Worm (Caenorhabditis elegans) whole organism, L1 larva: ENCODE results near the gene pek-1.
"Not testable (repeated sequence)": the region's sequence is repeated elsewhere in the genome, so short reads cannot be mapped to it uniquely, and the experiment has no call there.

ENCODE experiments used
- C04F5.9 ChIP-seq: sonication (generic microtip); optimal IDR thresholded peaks from 2 replicates; lab custom pipeline; 2016; ENCODE audit warnings: missing genetic modification characterization, missing compliant biosample characterization
- F16B12.6 ChIP-seq: fragments of 150-350 bp; optimal IDR thresholded peaks from 2 replicates; lab custom pipeline; 2014; ENCODE audit warnings: missing biosample characterization, missing genetic modification characterization
- Y116A8C.19 ChIP-seq: sonication (generic microtip); optimal IDR thresholded peaks from 2 replicates; lab custom pipeline; 2016; ENCODE audit warnings: missing compliant biosample characterization, missing genetic modification characterization, borderline replicate concordance
- alr-1 ChIP-seq: fragments of 200-800 bp; sonication (Bioruptor generic); optimal IDR thresholded peaks from 2 replicates; lab custom pipeline; 2018; ENCODE audit warnings: borderline replicate concordance, mild to moderate bottlenecking, missing genetic modification characterization, missing compliant biosample characterization
- blmp-1 ChIP-seq: fragments of 150-350 bp; optimal IDR thresholded peaks from 2 replicates; lab custom pipeline; 2014; ENCODE audit warnings: missing biosample characterization, missing genetic modification characterization
- ceh-82 ChIP-seq, 3 experiments: fragments of 150-350 bp in 1 of 3; sonication (generic microtip) in 2 of 3; optimal IDR thresholded peaks; 2 replicates each; lab custom pipeline; 2014 to 2017; ENCODE audit warnings: missing biosample characterization in 3 of 3, missing genetic modification characterization in 3 of 3
- ceh-88 ChIP-seq: fragments of 200-800 bp; sonication (Bioruptor generic); IDR thresholded peaks from 2 replicates; pipeline ENCODE4 v1.3.6; 2022; ENCODE audit warnings: missing genetic modification characterization, missing compliant biosample characterization
- ceh-90 ChIP-seq: sonication (generic microtip); optimal IDR thresholded peaks from 2 replicates; lab custom pipeline; 2016; ENCODE audit warnings: missing genetic modification characterization, missing compliant biosample characterization
- dsc-1 ChIP-seq: sonication (generic microtip); optimal IDR thresholded peaks from 2 replicates; lab custom pipeline; 2016; ENCODE audit warnings: mild to moderate bottlenecking, missing genetic modification characterization, missing compliant biosample characterization
- efl-1 ChIP-seq, 4 experiments: fragments of 150-350 bp; optimal IDR thresholded peaks in 3 of 4; peaks in 1 of 4; 1 replicate in 1 of 4; 2 replicates in 3 of 4; lab custom pipeline; 2014; ENCODE audit warnings: missing biosample characterization in 2 of 4, missing genetic modification characterization in 2 of 4, missing genetic modification reagents in 2 of 4
- efl-3 ChIP-seq: fragments of 200-800 bp; sonication (Bioruptor generic); optimal IDR thresholded peaks from 2 replicates; lab custom pipeline; 2018; ENCODE audit warnings: mild to moderate bottlenecking, missing genetic modification characterization, missing compliant biosample characterization
- egl-13 ChIP-seq: sonication (generic microtip); optimal IDR thresholded peaks from 2 replicates; lab custom pipeline; 2016; ENCODE audit warnings: missing genotype, missing genetic modification reagents, missing genetic modification characterization, missing compliant biosample characterization
- elt-2 ChIP-seq: sonication (generic microtip); optimal IDR thresholded peaks from 2 replicates; lab custom pipeline; 2016; ENCODE audit warnings: missing genetic modification characterization, mild to moderate bottlenecking, inconsistent platforms, missing compliant biosample characterization, missing genetic modification reagents
- fkh-8 ChIP-seq: sonication (generic microtip); optimal IDR thresholded peaks from 2 replicates; lab custom pipeline; 2016; ENCODE audit warnings: mild to moderate bottlenecking, missing genetic modification characterization, missing compliant biosample characterization
- fos-1 ChIP-seq: fragments of 150-350 bp; optimal IDR thresholded peaks from 2 replicates; lab custom pipeline; 2014; ENCODE audit warnings: missing biosample characterization, missing genetic modification characterization
- lin-13 ChIP-seq: fragments of 150-350 bp; optimal IDR thresholded peaks from 2 replicates; lab custom pipeline; 2014; ENCODE audit warnings: missing biosample characterization, missing genetic modification reagents, missing genetic modification characterization
- lin-15B ChIP-seq: fragments of 150-350 bp; sonication (generic microtip); optimal IDR thresholded peaks from 3 replicates; lab custom pipeline; 2014; ENCODE audit warnings: missing biosample characterization, missing genetic modification characterization
- mdl-1 ChIP-seq, 2 experiments: fragments of 150-350 bp; optimal IDR thresholded peaks; 2 replicates each; lab custom pipeline; 2014 to 2017; ENCODE audit warnings: missing biosample characterization in 2 of 2, missing genetic modification characterization in 2 of 2, inconsistent platforms in 1 of 2
- nhr-12 ChIP-seq: sonication (generic microtip); optimal IDR thresholded peaks from 2 replicates; lab custom pipeline; 2017; ENCODE audit warnings: missing biosample characterization, missing genetic modification characterization
- nhr-19 ChIP-seq: fragments of 200-800 bp; sonication (Bioruptor generic); conservative IDR thresholded peaks from 2 replicates; pipeline ENCODE4 v1.3.6; 2022; ENCODE audit warnings: missing genetic modification characterization, missing compliant biosample characterization
- nhr-28 ChIP-seq: fragments of 150-350 bp; optimal IDR thresholded peaks from 2 replicates; lab custom pipeline; 2014; ENCODE audit warnings: missing biosample characterization, missing genetic modification characterization
- nhr-76 ChIP-seq: sonication (generic microtip); optimal IDR thresholded peaks from 2 replicates; lab custom pipeline; 2017; ENCODE audit warnings: missing biosample characterization, missing genetic modification characterization
- nhr-77 ChIP-seq: fragments of 150-350 bp; optimal IDR thresholded peaks from 2 replicates; lab custom pipeline; 2014; ENCODE audit warnings: missing biosample characterization, missing genetic modification characterization
- pag-3 ChIP-seq: sonication (generic microtip); optimal IDR thresholded peaks from 2 replicates; lab custom pipeline; 2017; ENCODE audit warnings: missing genetic modification characterization, mild to moderate bottlenecking, missing compliant biosample characterization, antibody characterized with exemption, borderline replicate concordance; ENCODE audit not compliant: insufficient read depth
- pax-3 ChIP-seq: fragments of 200-800 bp; sonication (Bioruptor generic); optimal IDR thresholded peaks from 2 replicates; lab custom pipeline; 2018; ENCODE audit warnings: mild to moderate bottlenecking, missing genetic modification characterization, moderate library complexity, missing compliant biosample characterization
- snu-23 ChIP-seq: sonication (generic microtip); optimal IDR thresholded peaks from 2 replicates; lab custom pipeline; 2016; ENCODE audit warnings: missing genetic modification characterization, missing compliant biosample characterization
- sox-4 ChIP-seq: sonication (generic microtip); optimal IDR thresholded peaks from 2 replicates; lab custom pipeline; 2016; ENCODE audit warnings: missing genetic modification characterization, missing compliant biosample characterization
- sup-37 ChIP-seq: fragments of 200-800 bp; sonication (Bioruptor generic); optimal IDR thresholded peaks from 2 replicates; lab custom pipeline; 2018; ENCODE audit warnings: mild to moderate bottlenecking, missing genetic modification characterization, missing compliant biosample characterization
- tbx-2 ChIP-seq: sonication (generic microtip); optimal IDR thresholded peaks from 2 replicates; lab custom pipeline; 2016; ENCODE audit warnings: missing genetic modification characterization, missing compliant biosample characterization
- unc-130 ChIP-seq: fragments of 150-350 bp; optimal IDR thresholded peaks from 2 replicates; lab custom pipeline; 2017; ENCODE audit warnings: missing biosample characterization, missing genetic modification characterization, inconsistent platforms
- unc-30 ChIP-seq: sonication (generic microtip); optimal IDR thresholded peaks from 2 replicates; lab custom pipeline; 2017; ENCODE audit warnings: missing biosample characterization, missing genetic modification characterization
- unc-62 ChIP-seq: fragments of 150-350 bp; optimal IDR thresholded peaks from 2 replicates; lab custom pipeline; 2014; ENCODE audit warnings: missing biosample characterization, missing genetic modification reagents, missing genetic modification characterization
- xbp-1 ChIP-seq: sonication (generic microtip); optimal IDR thresholded peaks from 2 replicates; lab custom pipeline; 2016; ENCODE audit warnings: missing genetic modification characterization, missing compliant biosample characterization
- zag-1 ChIP-seq: fragments of 150-350 bp; optimal IDR thresholded peaks from 2 replicates; lab custom pipeline; 2014; ENCODE audit warnings: missing biosample characterization, missing genetic modification characterization
- zip-4 ChIP-seq: fragments of 200-800 bp; sonication (Bioruptor generic); optimal IDR thresholded peaks from 2 replicates; lab custom pipeline; 2018; ENCODE audit warnings: mild to moderate bottlenecking, missing genetic modification characterization, moderate library complexity, missing compliant biosample characterization

Gene pek-1

ce11 chrX:11439740-11440139 lies 25.1 kb upstream of the pek-1 start, which contains the start of gene F46C3.7:
F46C3.7 (plus strand) TSS chrX:11440040.
- not testable (repeated sequence) for TF ChIP-seq nhr-28; fos-1 (tag; lab: Kevin White, UChicago); Y116A8C.19 (tag; lab: Kevin White, UChicago)

ce11 chrX:11437716-11438115 lies 23.0 kb upstream of the pek-1 start:
- TF ChIP-seq sox-4 (tag; lab: Kevin White, UChicago): no peak
- TF ChIP-seq dsc-1 (tag; lab: Kevin White, UChicago): no peak
- no peak for TF ChIP-seq elt-2 (tag; lab: Kevin White, UChicago)
- no peak for TF ChIP-seq nhr-12 (tag; lab: Kevin White, UChicago)

- TF ChIP-seq unc-30 (tag; lab: Kevin White, UChicago) (no peak), Y116A8C.19 (tag; lab: Kevin White, UChicago) (no peak), nhr-77 (tag; lab: Kevin White, UChicago) (no peak), ceh-88 (no peak), efl-1 (optimal IDR thresholded peaks at IDR 0.05; lab: Kevin White, UChicago) (no peak), efl-1 (GFP tag; optimal IDR thresholded peaks at IDR 0.05 in 1 of 2; lab: Kevin White, UChicago) (no peak), nhr-19 (GFP tag; lab: Robert Waterston, UW) (no peak), snu-23 (GFP tag; lab: Kevin White, UChicago) (no peak), xbp-1 (tag; lab: Kevin White, UChicago) (no peak), ceh-82 (tag; optimal IDR thresholded peaks at IDR 0.05; lab: Kevin White, UChicago) (no peak), nhr-76 (tag; lab: Kevin White, UChicago) (no peak), blmp-1 (tag; lab: Kevin White, UChicago) (no peak), egl-13 (tag; lab: Kevin White, UChicago) (no peak), lin-13 (no peak), pag-3 (tag; lab: Kevin White, UChicago) (no peak), mdl-1 (tag; optimal IDR thresholded peaks at IDR 0.05; lab: Kevin White, UChicago) (no peak), efl-3 (no peak), alr-1 (tag; lab: Kevin White, UChicago) (no peak), fos-1 (tag; lab: Kevin White, UChicago) (no peak), zip-4 (no peak)
Measured at ce11 chrX:11435488-11435887, 20.8 kb upstream of the pek-1 start.

DNA sequence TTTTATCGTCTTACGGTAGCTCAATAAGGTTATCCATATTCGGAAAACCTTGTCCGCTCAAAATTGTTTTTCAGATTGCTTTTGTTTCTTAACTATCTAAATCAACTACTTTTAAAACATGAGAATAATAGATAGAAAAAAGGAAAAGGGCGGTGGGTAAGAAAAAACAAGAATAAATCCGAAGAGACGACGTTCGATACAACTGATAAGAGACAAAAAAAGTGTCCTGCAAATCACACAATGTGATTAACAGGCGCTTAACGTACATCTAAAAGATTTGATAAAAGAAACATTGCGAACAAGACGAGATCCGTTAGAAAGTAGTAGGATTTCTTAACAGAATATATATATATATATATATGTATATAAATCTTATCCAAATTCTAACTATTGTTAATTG lies 18.8 kb upstream of the pek-1 start, which contains the start of gene hum-4:
Gene hum-4, minus strand, starts transcription at position 101 of the 400 bp plus-strand sequence.
- TF ChIP-seq unc-130 (tag; lab: Kevin White, UChicago) (no peak), ceh-90 (tag; lab: Kevin White, UChicago) (no peak), F16B12.6 (tag; lab: Kevin White, UChicago) (no peak), sup-37 (GFP tag; lab: Kevin White, UChicago) (no peak), unc-62 (GFP tag; lab: Kevin White, UChicago) (no peak), blmp-1 (tag; lab: Kevin White, UChicago) (peak; percentile 10)

ce11 chrX:11427550-11427949 lies 12.9 kb upstream of the pek-1 start:
- no peak for TF ChIP-seq pax-3 (tag; lab: Kevin White, UChicago)
- TF ChIP-seq fkh-8 (tag; lab: Kevin White, UChicago): no peak
- no peak for TF ChIP-seq unc-30 (tag; lab: Kevin White, UChicago)
- TF ChIP-seq zag-1: no peak
- no peak for TF ChIP-seq C04F5.9 (tag; lab: Kevin White, UChicago)
- no peak for TF ChIP-seq lin-15B
- TF ChIP-seq tbx-2: no peak
